Worm (Caenorhabditis elegans) whole organism, L4/young adult: Measurements from ENCODE around the gene C15B12.3.

Experiments
- W03F9.2 ChIP-seq: fragments of 150-350 bp; optimal IDR thresholded peaks from 2 replicates; lab custom pipeline; 2014; ENCODE audit warnings: missing biosample characterization, missing genetic modification characterization
- dao-5 ChIP-seq: sonication (generic microtip); optimal IDR thresholded peaks from 2 replicates; lab custom pipeline; 2016; ENCODE audit warnings: missing genotype, missing genetic modification characterization, moderate library complexity, missing compliant biosample characterization
- him-1 ChIP-seq: sonication (generic microtip); optimal IDR thresholded peaks from 2 replicates; lab custom pipeline; 2016; ENCODE audit warnings: missing genotype, missing genetic modification reagents, missing genetic modification characterization, missing compliant biosample characterization

Gene C15B12.3

ce11 chrX:6462995-6463462 is 4.3 kb downstream of the C15B12.3 start, which contains the start of gene C15B12.2:
C15B12.2 (plus strand) TSS chrX:6463412.
- no peak for TF ChIP-seq him-1
- no peak for TF ChIP-seq W03F9.2 (tag; lab: Kevin White, UChicago)
- TF ChIP-seq dao-5: no peak

- no peak for TF ChIP-seq dao-5
- no peak for TF ChIP-seq W03F9.2 (tag; lab: Kevin White, UChicago)
- TF ChIP-seq him-1: no peak
Measured at ce11 chrX:6462479-6462878, 4.9 kb downstream of the C15B12.3 start.

ce11 chrX:6461729-6462128 is 5.6 kb downstream of the C15B12.3 start, which contains the start of gene K04E7.1:
K04E7.1 (plus strand) TSS chrX:6462029.
- no peak for TF ChIP-seq dao-5
- TF ChIP-seq W03F9.2 (tag; lab: Kevin White, UChicago): no peak
- TF ChIP-seq him-1: no peak

- TF ChIP-seq dao-5: no peak
- no peak for TF ChIP-seq W03F9.2 (tag; lab: Kevin White, UChicago)
- TF ChIP-seq him-1: no peak
Measured at ce11 chrX:6460123-6460522, 7.2 kb downstream of the C15B12.3 start.

ce11 chrX:6458467-6458866 is 8.9 kb downstream of the C15B12.3 start:
- TF ChIP-seq dao-5: no peak
- TF ChIP-seq W03F9.2 (tag; lab: Kevin White, UChicago): no peak
- no peak for TF ChIP-seq him-1

- TF ChIP-seq dao-5 (no peak), him-1 (no peak), W03F9.2 (tag; lab: Kevin White, UChicago) (no peak)
Measured at ce11 chrX:6458001-6458400, 9.4 kb downstream of the C15B12.3 start.

ce11 chrX:6456567-6456966 is 10.8 kb downstream of the C15B12.3 start, which contains the start of gene pept-1:
pept-1 (plus strand) TSS chrX:6456872.
- TF ChIP-seq dao-5 (no peak), W03F9.2 (tag; lab: Kevin White, UChicago) (no peak), him-1 (no peak)

ce11 chrX:6455157-6455556 is 12.2 kb downstream of the C15B12.3 start, which contains the start of gene nas-33:
nas-33 (minus strand) TSS chrX:6455257.
- TF ChIP-seq W03F9.2 (tag; lab: Kevin White, UChicago): no peak
- no peak for TF ChIP-seq him-1
- TF ChIP-seq dao-5: no peak

- TF ChIP-seq him-1 (no peak), dao-5 (no peak), W03F9.2 (tag; lab: Kevin White, UChicago) (no peak)
Measured at ce11 chrX:6450839-6451491, 16.4 kb downstream of the C15B12.3 start, which contains the start of the genes grl-6 and K10C2.6. grl-6 (minus strand) TSS chrX:6450939. K10C2.6 (plus strand) TSS chrX:6451441.

- no peak for TF ChIP-seq W03F9.2 (tag; lab: Kevin White, UChicago)
- no peak for TF ChIP-seq dao-5
- TF ChIP-seq him-1: no peak
Measured at ce11 chrX:6448866-6449400, 18.4 kb downstream of the C15B12.3 start, which contains the start of gene fah-1. fah-1 (minus strand) TSS chrX:6448916.

ce11 chrX:6446564-6446963 is 20.8 kb downstream of the C15B12.3 start, which contains the start of gene asp-14:
asp-14 (minus strand) TSS chrX:6446664.
- TF ChIP-seq W03F9.2 (tag; lab: Kevin White, UChicago) (no peak), dao-5 (no peak), him-1 (no peak)

- TF ChIP-seq him-1 (no peak), dao-5 (no peak), W03F9.2 (tag; lab: Kevin White, UChicago) (no peak)
Measured at ce11 chrX:6445239-6445638, 22.1 kb downstream of the C15B12.3 start.

ce11 chrX:6443373-6443772 is 24.0 kb downstream of the C15B12.3 start, which contains the start of gene K10C2.7:
K10C2.7 (minus strand) TSS chrX:6443473.
- TF ChIP-seq dao-5 (no peak), him-1 (no peak)

- TF ChIP-seq him-1 (no peak), W03F9.2 (tag; lab: Kevin White, UChicago) (no peak), dao-5 (no peak)
Measured at ce11 chrX:6440464-6440863, 26.9 kb downstream of the C15B12.3 start, which contains the start of gene K10C2.14. K10C2.14 (minus strand) TSS chrX:6440564.

ce11 chrX:6437545-6437944 is 29.8 kb downstream of the C15B12.3 start, which contains the start of gene K10C2.8:
K10C2.8 (minus strand) TSS chrX:6437645.
- no peak for TF ChIP-seq him-1
- no peak for TF ChIP-seq W03F9.2 (tag; lab: Kevin White, UChicago)
- no peak for TF ChIP-seq dao-5
